Fruit fly (Drosophila melanogaster) whole organism, prepupa: Measurements from ENCODE around the gene CG31675.

ENCODE experiments used
- CG10631 ChIP-seq: fragments of 200-800 bp; sonication (Bioruptor generic); optimal IDR thresholded peaks from 2 replicates; lab custom pipeline; 2016; ENCODE audit warnings: missing biosample characterization, missing genetic modification characterization
- CG11294 ChIP-seq: fragments of 200-800 bp; sonication (Bioruptor generic); IDR thresholded peaks from 2 replicates; pipeline ENCODE4 v1.3.6; 2022; ENCODE audit warnings: missing biosample characterization, missing genetic modification characterization
- CG11762 ChIP-seq: fragments of 200-800 bp; sonication (Bioruptor generic); optimal IDR thresholded peaks from 3 replicates; lab custom pipeline; 2016; ENCODE audit warnings: missing biosample characterization, missing genetic modification characterization; ENCODE audit not compliant: insufficient read depth
- CG1621 ChIP-seq: fragments of 200-800 bp; sonication (Bioruptor generic); optimal IDR thresholded peaks from 3 replicates; lab custom pipeline; 2018; ENCODE audit warnings: missing biosample characterization, mild to moderate bottlenecking, missing genetic modification characterization
- CG31627 ChIP-seq: fragments of 200-800 bp; sonication (Bioruptor generic); optimal IDR thresholded peaks from 3 replicates; lab custom pipeline; 2016; ENCODE audit warnings: missing biosample characterization, missing genetic modification characterization
- CG34406 ChIP-seq: fragments of 200-800 bp; sonication (Bioruptor generic); optimal IDR thresholded peaks from 3 replicates; lab custom pipeline; 2016; ENCODE audit warnings: missing biosample characterization, missing genetic modification characterization
- CG6163 ChIP-seq: fragments of 200-800 bp; sonication (Bioruptor generic); IDR thresholded peaks from 3 replicates; pipeline ENCODE4 v1.3.6; 2022; ENCODE audit warnings: missing biosample characterization, missing genetic modification characterization
- CG6276 ChIP-seq: fragments of 200-800 bp; sonication (Bioruptor generic); optimal IDR thresholded peaks from 2 replicates; lab custom pipeline; 2017; ENCODE audit warnings: missing biosample characterization, mild to moderate bottlenecking, missing genetic modification characterization
- CG6808 ChIP-seq: fragments of 200-800 bp; sonication (Bioruptor generic); optimal IDR thresholded peaks from 3 replicates; lab custom pipeline; 2017; ENCODE audit warnings: missing biosample characterization, missing genetic modification characterization, mild to moderate bottlenecking, moderate library complexity, missing genetic modification reagents
- CG8119 ChIP-seq: fragments of 200-800 bp; sonication (Bioruptor generic); IDR thresholded peaks from 3 replicates; pipeline ENCODE4 v1.3.6; 2022; ENCODE audit warnings: missing biosample characterization, missing genetic modification characterization
- CG8319 ChIP-seq: fragments of 200-800 bp; sonication (Bioruptor generic); optimal IDR thresholded peaks from 3 replicates; lab custom pipeline; 2016; ENCODE audit warnings: missing biosample characterization, missing genetic modification characterization
- CG8632 ChIP-seq: fragments of 200-800 bp; sonication (Bioruptor generic); optimal IDR thresholded peaks from 3 replicates; lab custom pipeline; 2016; ENCODE audit warnings: missing biosample characterization, missing genetic modification characterization
- Eip75B ChIP-seq: fragments of 200-800 bp; sonication (Bioruptor generic); optimal IDR thresholded peaks from 3 replicates; lab custom pipeline; 2016; ENCODE audit warnings: missing biosample characterization, missing genetic modification characterization
- Eip78C ChIP-seq: fragments of 200-800 bp; sonication (Bioruptor generic); peaks from one replicate; lab custom pipeline; 2016; ENCODE audit warnings: missing biosample characterization, missing genetic modification characterization
- Eip93F ChIP-seq: fragments of 200-800 bp; sonication (Bioruptor generic); optimal IDR thresholded peaks from 2 replicates; lab custom pipeline; 2016; ENCODE audit warnings: missing biosample characterization, mild to moderate bottlenecking, missing genetic modification characterization
- Ets21C ChIP-seq: fragments of 200-800 bp; sonication (Bioruptor generic); optimal IDR thresholded peaks from 3 replicates; lab custom pipeline; 2016; ENCODE audit warnings: missing biosample characterization, missing genetic modification characterization
- Gug ChIP-seq: fragments of 200-800 bp; sonication (Bioruptor generic); IDR thresholded peaks from 2 replicates; pipeline ENCODE4 v1.3.6; 2022; ENCODE audit warnings: missing biosample characterization, missing genetic modification characterization
- Hr38 ChIP-seq: sonication (Bioruptor generic); optimal IDR thresholded peaks from 2 replicates; lab custom pipeline; 2016; ENCODE audit warnings: missing biosample characterization, missing genetic modification characterization
- Hr39 ChIP-seq: fragments of 200-800 bp; sonication (Bioruptor generic); optimal IDR thresholded peaks from 2 replicates; lab custom pipeline; 2016; ENCODE audit warnings: missing biosample characterization, missing genetic modification characterization
- Lpt ChIP-seq: fragments of 200-800 bp; sonication (Bioruptor generic); optimal IDR thresholded peaks from 3 replicates; lab custom pipeline; 2016; ENCODE audit warnings: missing biosample characterization, missing genetic modification characterization
- OdsH ChIP-seq: fragments of 200-800 bp; sonication (Bioruptor generic); optimal IDR thresholded peaks from 3 replicates; lab custom pipeline; 2016; ENCODE audit warnings: missing biosample characterization, missing genetic modification characterization
- Smox ChIP-seq: fragments of 200-800 bp; sonication (Bioruptor generic); optimal IDR thresholded peaks from 3 replicates; lab custom pipeline; 2016; ENCODE audit warnings: missing biosample characterization, missing genetic modification characterization
- Sox102F ChIP-seq: fragments of 200-800 bp; sonication (Bioruptor generic); optimal IDR thresholded peaks from 2 replicates; lab custom pipeline; 2016; ENCODE audit warnings: missing biosample characterization, mild to moderate bottlenecking, missing genetic modification characterization
- achi ChIP-seq: fragments of 200-800 bp; sonication (Bioruptor generic); optimal IDR thresholded peaks from 3 replicates; lab custom pipeline; 2016; ENCODE audit warnings: missing biosample characterization, missing genetic modification characterization
- acj6 ChIP-seq: fragments of 200-800 bp; sonication (Bioruptor generic); optimal IDR thresholded peaks from 3 replicates; lab custom pipeline; 2016; ENCODE audit warnings: missing biosample characterization, missing genetic modification characterization
- eg ChIP-seq: fragments of 200-800 bp; sonication (Bioruptor generic); IDR thresholded peaks from 3 replicates; pipeline ENCODE4 v1.3.6; 2022; ENCODE audit warnings: missing biosample characterization, missing genetic modification characterization
- esn ChIP-seq: fragments of 200-800 bp; sonication (Bioruptor generic); optimal IDR thresholded peaks from 2 replicates; lab custom pipeline; 2016; ENCODE audit warnings: missing biosample characterization, mild to moderate bottlenecking, missing genetic modification characterization, moderate library complexity
- fd85E ChIP-seq: fragments of 200-800 bp; sonication (Bioruptor generic); optimal IDR thresholded peaks from 3 replicates; lab custom pipeline; 2016; ENCODE audit warnings: missing biosample characterization, missing genetic modification characterization
- net ChIP-seq: fragments of 200-800 bp; sonication (Bioruptor generic); optimal IDR thresholded peaks from 3 replicates; lab custom pipeline; 2016; ENCODE audit warnings: missing biosample characterization, missing genetic modification characterization
- pdm3 ChIP-seq: fragments of 200-800 bp; sonication (Bioruptor generic); optimal IDR thresholded peaks from 3 replicates; lab custom pipeline; 2016; ENCODE audit warnings: missing biosample characterization, missing genetic modification characterization
- salr ChIP-seq, 2 experiments: fragments of 200-800 bp; sonication (Bioruptor generic); optimal IDR thresholded peaks; 3 replicates each; lab custom pipeline; 2016 to 2018; ENCODE audit warnings: missing biosample characterization in 2 of 2, missing genetic modification characterization in 2 of 2, mild to moderate bottlenecking in 1 of 2
- vri ChIP-seq: fragments of 200-800 bp; sonication (Bioruptor generic); optimal IDR thresholded peaks from 3 replicates; lab custom pipeline; 2016; ENCODE audit warnings: missing biosample characterization, mild to moderate bottlenecking, missing genetic modification characterization

CG31675 gene

DNA sequence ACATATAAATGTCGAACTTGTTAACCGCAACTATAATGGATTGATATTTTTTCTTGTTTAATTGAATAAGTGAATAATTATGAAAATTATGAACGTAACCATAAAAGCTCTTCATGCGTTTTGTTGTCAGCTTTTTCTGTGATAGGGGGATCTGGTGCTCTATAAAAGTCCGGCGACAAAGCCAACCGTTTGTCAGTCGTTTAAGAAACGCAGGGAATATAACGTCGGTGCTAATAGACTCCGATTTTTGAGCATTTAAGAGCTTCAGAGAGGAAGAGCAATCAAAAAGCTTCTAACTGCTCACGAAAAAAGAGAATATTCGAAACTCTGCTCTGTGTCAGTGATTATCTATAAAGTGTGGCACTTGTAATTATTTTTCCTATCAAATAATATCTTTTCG, 36.5 kb upstream of the CG31675 start, which contains the start of gene CG31674:
CG31674 (plus strand) TSS at position 203 of the 400 bp plus-strand sequence.
- TF ChIP-seq Lpt = no peak
- TF ChIP-seq Ets21C (GFP tag; lab: Kevin White, UChicago) = no peak
- no peak for TF ChIP-seq OdsH
- TF ChIP-seq CG11762 (GFP tag; lab: Kevin White, UChicago) = no peak
- no peak for TF ChIP-seq Sox102F (GFP tag; lab: Kevin White, UChicago)
- TF ChIP-seq CG6808 (GFP tag; lab: Kevin White, UChicago) = no peak
- TF ChIP-seq CG31627 (GFP tag; lab: Kevin White, UChicago) = no peak
- peak; percentile 6 for TF ChIP-seq vri (GFP tag; lab: Kevin White, UChicago)

DNA sequence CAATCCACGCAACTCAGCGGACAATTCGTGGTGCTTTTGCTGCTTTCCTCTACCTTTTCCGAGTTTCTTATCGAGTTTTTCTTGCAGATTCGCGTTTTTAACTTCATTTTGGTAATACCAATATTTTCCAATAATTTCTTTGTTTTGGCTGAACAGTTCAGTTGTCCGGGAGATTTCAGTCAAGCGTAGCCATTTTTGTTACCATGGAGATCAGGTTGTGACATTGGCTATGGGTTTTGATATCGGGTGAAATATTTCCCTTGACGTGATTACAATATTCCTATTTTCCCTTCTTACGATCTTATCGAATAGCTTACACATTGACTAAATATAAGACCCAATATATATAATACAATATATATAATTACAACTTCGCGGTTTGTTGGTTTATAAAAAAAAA, 32.1 kb upstream of the CG31675 start, which contains the start of gene Oseg5:
Oseg5 (minus strand) TSS at position 340 of the 400 bp plus-strand sequence.
- no peak for TF ChIP-seq fd85E
- TF ChIP-seq CG8319 = no peak
- TF ChIP-seq Gug (GFP tag; lab: Robert Waterston, UW) = no peak
- no peak for TF ChIP-seq CG8632 (GFP tag; lab: Kevin White, UChicago)
- TF ChIP-seq eg (GFP tag; lab: Robert Waterston, UW) = no peak
- no peak for TF ChIP-seq CG1621 (tag; lab: Kevin White, UChicago)
- no peak for TF ChIP-seq Hr38
- no peak for TF ChIP-seq CG10631 (GFP tag; lab: Kevin White, UChicago)
- no peak for TF ChIP-seq Ets21C (GFP tag; lab: Kevin White, UChicago)
- no peak for TF ChIP-seq Eip75B (GFP tag; lab: Kevin White, UChicago)
- TF ChIP-seq pdm3 (GFP tag; lab: Kevin White, UChicago) = no peak
- TF ChIP-seq net = no peak
- TF ChIP-seq acj6 (GFP tag; lab: Kevin White, UChicago) = no peak

DNA sequence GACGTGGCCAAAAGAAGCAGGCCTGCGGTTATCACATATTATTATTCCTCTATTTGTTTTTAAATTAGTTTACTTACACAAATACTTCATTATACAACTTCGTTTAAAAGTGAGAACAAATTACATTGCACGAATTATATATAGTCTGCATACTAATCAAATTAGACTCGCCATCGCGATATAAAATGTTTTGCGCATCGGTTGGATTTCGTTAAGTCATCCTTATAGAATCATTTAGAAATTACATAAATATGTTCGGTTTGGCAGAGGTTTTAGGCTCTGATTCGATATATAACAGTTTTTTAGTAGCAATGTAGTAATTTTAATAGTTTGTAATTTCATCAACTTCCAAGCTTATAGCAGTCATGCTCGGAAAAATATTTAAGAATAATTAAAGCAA, 29.7 kb upstream of the CG31675 start, which contains the start of gene Spn38F:
Spn38F (minus strand) TSS at position 101 of the 400 bp plus-strand sequence.
- TF ChIP-seq net = no peak
- no peak for TF ChIP-seq vri (GFP tag; lab: Kevin White, UChicago)

DNA sequence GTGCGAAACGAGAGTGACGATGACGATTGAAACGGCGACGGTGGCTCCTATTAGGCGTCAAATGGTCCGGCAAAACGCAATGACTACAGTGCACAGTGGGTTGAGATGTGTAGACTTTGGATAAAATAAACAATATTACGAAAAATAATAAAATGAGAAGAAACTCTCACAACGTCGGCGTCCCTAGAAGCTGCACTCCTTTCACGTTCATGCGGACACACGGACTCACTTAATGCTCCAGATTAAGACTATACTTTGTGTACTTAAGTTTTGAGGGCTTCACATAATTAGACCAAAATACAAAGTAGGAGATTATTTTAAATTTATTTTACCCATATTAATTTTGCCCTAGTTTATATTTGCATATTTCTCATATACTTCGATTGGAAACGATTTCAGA, 27.5 kb upstream of the CG31675 start:
- TF ChIP-seq CG6276 (GFP tag; lab: Kevin White, UChicago) = peak; percentile 82
- no peak for TF ChIP-seq acj6 (GFP tag; lab: Kevin White, UChicago)
- peak; percentile 36; the same call in 1 of the 2 replicates for TF ChIP-seq Gug (GFP tag; lab: Robert Waterston, UW)
- no peak for TF ChIP-seq fd85E
- TF ChIP-seq eg (GFP tag; lab: Robert Waterston, UW) = 0 out of 3 replicates have a peak, but pooled peaks have one; percentile 40
- no peak for TF ChIP-seq Smox (GFP tag; lab: Kevin White, UChicago)
- TF ChIP-seq Ets21C (GFP tag; lab: Kevin White, UChicago) = no peak
- peak; percentile 48; the same call in 1 of the 2 replicates for TF ChIP-seq CG11294
- TF ChIP-seq Eip93F = no peak
- TF ChIP-seq net = no peak
- no peak for TF ChIP-seq CG31627 (GFP tag; lab: Kevin White, UChicago)
- TF ChIP-seq CG11762 (GFP tag; lab: Kevin White, UChicago) = peak; percentile 23

DNA sequence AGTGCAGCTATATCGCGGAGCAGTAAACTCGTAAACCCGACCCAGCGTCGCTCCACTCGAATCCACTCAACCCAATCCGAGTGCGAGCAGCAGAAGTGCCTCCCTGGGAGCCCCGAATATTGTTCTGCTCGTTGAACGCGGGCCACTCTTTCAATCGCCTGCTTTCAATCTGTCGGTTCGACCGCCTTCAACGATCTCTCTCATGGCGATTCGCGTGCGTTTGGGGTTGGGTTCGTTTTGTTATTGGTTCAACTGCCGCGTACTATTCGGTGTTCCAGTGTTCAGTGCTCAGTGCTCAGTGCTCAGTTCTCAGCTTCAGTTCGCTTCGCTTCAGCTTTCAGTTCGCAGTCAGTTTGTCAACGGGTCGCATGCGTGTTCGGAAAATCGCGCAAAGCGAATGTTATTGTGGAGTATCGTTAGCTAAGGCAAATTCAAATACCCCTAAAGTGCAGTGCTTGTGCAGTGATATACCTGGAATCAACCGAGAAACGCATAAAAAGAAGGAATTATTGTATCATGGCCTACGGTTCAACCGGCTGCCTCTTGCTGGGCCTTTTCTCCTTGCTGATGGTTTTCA, 27.0 kb upstream of the CG31675 start, which contains the start of gene CG31676:
CG31676 (plus strand) TSS at position 289 of the 577 bp plus-strand sequence.
- TF ChIP-seq eg (GFP tag; lab: Robert Waterston, UW) (peak; percentile 5; the same call in 1 of the 3 replicates), Hr39 (GFP tag; lab: Kevin White, UChicago) (no peak), vri (GFP tag; lab: Kevin White, UChicago) (no peak), CG6163 (0 out of 3 replicates have a peak, but pooled peaks have one; percentile 36), Eip78C (peak; percentile 73), achi (GFP tag; lab: Kevin White, UChicago) (no peak), CG8119 (GFP tag; lab: Robert Waterston, UW) (0 out of 3 replicates have a peak, but pooled peaks have one; percentile 19), salr (GFP tag; optimal IDR thresholded peaks at IDR 0.05; lab: Kevin White, UChicago) (no peak), CG34406 (GFP tag; lab: Kevin White, UChicago) (no peak), esn (GFP tag; lab: Kevin White, UChicago) (no peak)
